Worm (Caenorhabditis elegans): ENCODE measurements around the gene sru-16.

ce11 chrIV:13540165-13540564, 38.9 kb upstream of the sru-16 start, which contains the start of gene rsd-2:
- TF ChIP-seq nfya-1 (tag; optimal IDR thresholded peaks at IDR 0.05; ENCODE audit: borderline replicate concordance, insufficient read depth) (no peak), dpl-1 (GFP tag; optimal IDR thresholded peaks at IDR 0.05) (no peak), hsf-1 (GFP tag; IDR thresholded peaks at IDR 0.05) (no peak), unc-62 (GFP tag; optimal IDR thresholded peaks at IDR 0.05) (no peak)
